Worm (Caenorhabditis elegans): ENCODE measurements around the gene Y17G9B.11.

Y17G9B.11 gene

ce11 chrIV:4784687-4785086 lies 28.3 kb downstream of the Y17G9B.11 start:
- peak; percentile 19 for TF ChIP-seq gmeb-2 (tag; optimal IDR thresholded peaks at IDR 0.05)

ce11 chrIV:4788332-4788731 lies 31.9 kb downstream of the Y17G9B.11 start, which contains the start of gene nhr-104:
Gene nhr-104 (minus strand): TSS chrIV:4788692.
- TF ChIP-seq elt-2 (tag; optimal IDR thresholded peaks at IDR 0.05) (peak; percentile 29), unc-3 (GFP tag; conservative IDR thresholded peaks at IDR 0.05) (no peak), unc-3 (tag; optimal IDR thresholded peaks at IDR 0.05) (no peak)

- no peak for TF ChIP-seq che-1 (tag; optimal IDR thresholded peaks at IDR 0.05)
- TF ChIP-seq mec-3 (tag; optimal IDR thresholded peaks at IDR 0.05; ENCODE audit: borderline replicate concordance) = no peak
- no peak for TF ChIP-seq ceh-2 (tag; optimal IDR thresholded peaks at IDR 0.05)
- no peak for TF ChIP-seq pros-1 (tag; optimal IDR thresholded peaks at IDR 0.05)
- TF ChIP-seq pha-2 (tag; optimal IDR thresholded peaks at IDR 0.05) = no peak
- TF ChIP-seq gmeb-2 (tag; optimal IDR thresholded peaks at IDR 0.05) = no peak
These were observed 33.0 kb downstream of the Y17G9B.11 start, which contains the start of gene R11E3.1 for ce11 chrIV:4789445-4789844. Gene R11E3.1 (plus strand): TSS chrIV:4789745.

- TF ChIP-seq eyg-1 (tag; optimal IDR thresholded peaks at IDR 0.05) = no peak
- TF ChIP-seq hlh-15 (tag; optimal IDR thresholded peaks at IDR 0.05) = no peak
- no peak for TF ChIP-seq fax-1 (tag; optimal IDR thresholded peaks at IDR 0.05)
- no peak for TF ChIP-seq ceh-34 (tag; optimal IDR thresholded peaks at IDR 0.05)
- no peak for TF ChIP-seq nfya-1 (tag; optimal IDR thresholded peaks at IDR 0.05)
- no peak for TF ChIP-seq sdc-2 (tag; optimal IDR thresholded peaks at IDR 0.05)
- TF ChIP-seq pha-2 (tag; optimal IDR thresholded peaks at IDR 0.05) = no peak
- TF ChIP-seq pha-4 (tag; optimal IDR thresholded peaks at IDR 0.05) = no peak
- no peak for TF ChIP-seq zip-5 (tag; optimal IDR thresholded peaks at IDR 0.05)
- no peak for TF ChIP-seq fkh-10 (GFP tag; optimal IDR thresholded peaks at IDR 0.05)
- no peak for TF ChIP-seq Y22D7AL.16 (tag; optimal IDR thresholded peaks at IDR 0.05)
- TF ChIP-seq hlh-13 (GFP tag; optimal IDR thresholded peaks at IDR 0.05) = no peak
- no peak for TF ChIP-seq hlh-30 (tag; optimal IDR thresholded peaks at IDR 0.05; ENCODE audit: insufficient read depth)
- TF ChIP-seq unc-86 (tag; optimal IDR thresholded peaks at IDR 0.05) = no peak
- no peak for TF ChIP-seq ceh-45 (GFP tag; IDR thresholded peaks at IDR 0.05)
- TF ChIP-seq unc-42 (tag; optimal IDR thresholded peaks at IDR 0.05) = no peak
- TF ChIP-seq ceh-2 (tag; optimal IDR thresholded peaks at IDR 0.05) = no peak
- no peak for TF ChIP-seq tbx-2 (tag; optimal IDR thresholded peaks at IDR 0.05)
These were observed 38.7 kb downstream of the Y17G9B.11 start for ce11 chrIV:4795111-4795510.

- TF ChIP-seq ceh-31 (tag; optimal IDR thresholded peaks at IDR 0.05) (peak; percentile 39), ceh-48 (tag; optimal IDR thresholded peaks at IDR 0.05) (peak; percentile 93), nhr-11 (tag; optimal IDR thresholded peaks at IDR 0.05) (no peak), hlh-13 (GFP tag; optimal IDR thresholded peaks at IDR 0.05) (no peak), ceh-34 (tag; optimal IDR thresholded peaks at IDR 0.05) (peak; percentile 9), nfya-1 (tag; optimal IDR thresholded peaks at IDR 0.05) (peak; percentile 45), unc-42 (tag; optimal IDR thresholded peaks at IDR 0.05) (peak; percentile 26), ztf-16 (tag; optimal IDR thresholded peaks at IDR 0.05) (no peak)
These were observed 42.7 kb downstream of the Y17G9B.11 start, which contains the start of gene eor-1 for ce11 chrIV:4799114-4799513. Gene eor-1 (minus strand): TSS chrIV:4799178.

ce11 chrIV:4802494-4802893 lies 46.1 kb downstream of the Y17G9B.11 start, which contains the start of gene dpf-7:
Gene dpf-7 (minus strand): TSS chrIV:4802594.
- TF ChIP-seq nfya-1 (tag; optimal IDR thresholded peaks at IDR 0.05) = no peak
- TF ChIP-seq ceh-31 (tag; optimal IDR thresholded peaks at IDR 0.05) = no peak
- no peak for TF ChIP-seq elt-2 (tag; optimal IDR thresholded peaks at IDR 0.05)
- no peak for TF ChIP-seq che-1 (tag; optimal IDR thresholded peaks at IDR 0.05)
- no peak for TF ChIP-seq hlh-6 (tag; optimal IDR thresholded peaks at IDR 0.05)
- TF ChIP-seq pqm-1 (tag; optimal IDR thresholded peaks at IDR 0.05) = no peak
- TF ChIP-seq nhr-11 (tag; optimal IDR thresholded peaks at IDR 0.05) = no peak
- no peak for TF ChIP-seq tbx-2 (tag; optimal IDR thresholded peaks at IDR 0.05)
- TF ChIP-seq Y22D7AL.16 (tag; optimal IDR thresholded peaks at IDR 0.05) = no peak
- TF ChIP-seq zip-5 (tag; optimal IDR thresholded peaks at IDR 0.05) = no peak

Data from whole organism, late embryonic.